Worm (Caenorhabditis elegans) whole organism, L2 larva: Measurements from ENCODE around the gene npr-38.

ENCODE experiments used
- C34F6.9 ChIP-seq: fragments of 150-350 bp; optimal IDR thresholded peaks from 2 replicates; lab custom pipeline; 2014; ENCODE audit warnings: missing biosample characterization, missing genetic modification characterization
- F13H6.1 ChIP-seq: sonication (generic microtip); optimal IDR thresholded peaks from 2 replicates; lab custom pipeline; 2016; ENCODE audit warnings: missing genetic modification characterization, missing compliant biosample characterization
- R02D3.7 ChIP-seq: fragments of 150-350 bp; optimal IDR thresholded peaks from 2 replicates; lab custom pipeline; 2014; ENCODE audit warnings: missing biosample characterization, missing genetic modification characterization
- Y55F3AM.14 ChIP-seq: fragments of 200-800 bp; sonication (Bioruptor generic); optimal IDR thresholded peaks from 2 replicates; lab custom pipeline; 2018; ENCODE audit warnings: mild to moderate bottlenecking, missing genetic modification characterization, missing compliant biosample characterization
- aly-2 ChIP-seq: fragments of 150-350 bp; optimal IDR thresholded peaks from 2 replicates; lab custom pipeline; 2014; ENCODE audit warnings: missing biosample characterization, missing genetic modification characterization
- ama-1 ChIP-seq: fragments of 150-350 bp; optimal IDR thresholded peaks from 2 replicates; lab custom pipeline; 2018; ENCODE audit warnings: inconsistent platforms
- ceh-82 ChIP-seq: fragments of 150-350 bp; optimal IDR thresholded peaks from 2 replicates; lab custom pipeline; 2014; ENCODE audit warnings: missing biosample characterization, missing genetic modification characterization
- crh-2 ChIP-seq: sonication (generic microtip); optimal IDR thresholded peaks from 2 replicates; lab custom pipeline; 2017; ENCODE audit warnings: missing biosample characterization, missing genetic modification characterization
- egl-27 ChIP-seq: sonication (generic microtip); optimal IDR thresholded peaks from 3 replicates; lab custom pipeline; 2017; ENCODE audit warnings: missing biosample characterization, missing genetic modification reagents, missing genetic modification characterization
- elt-1 ChIP-seq: fragments of 150-350 bp; optimal IDR thresholded peaks from 2 replicates; lab custom pipeline; 2014; ENCODE audit warnings: missing biosample characterization, missing genetic modification characterization
- elt-3 ChIP-seq: sonication (generic microtip); optimal IDR thresholded peaks from 2 replicates; lab custom pipeline; 2017; ENCODE audit warnings: missing biosample characterization, missing genetic modification characterization
- gmeb-1 ChIP-seq: fragments of 150-350 bp; optimal IDR thresholded peaks from 2 replicates; lab custom pipeline; 2014; ENCODE audit warnings: missing biosample characterization, missing genetic modification characterization
- lin-11 ChIP-seq: fragments of 150-350 bp; sonication (generic microtip); optimal IDR thresholded peaks from 2 replicates; lab custom pipeline; 2014; ENCODE audit warnings: missing biosample characterization, missing genetic modification characterization, inconsistent platforms, mixed read lengths
- lin-39 ChIP-seq: fragments of 150-350 bp; optimal IDR thresholded peaks from 2 replicates; lab custom pipeline; 2014; ENCODE audit warnings: missing biosample characterization, missing genetic modification reagents, missing genetic modification characterization
- lsy-2 ChIP-seq, 2 experiments: fragments of 150-350 bp in 1 of 2; sonication (generic microtip) in 1 of 2; optimal IDR thresholded peaks; 2 replicates each; lab custom pipeline; 2014 to 2017; ENCODE audit warnings: missing biosample characterization in 2 of 2, missing genetic modification characterization in 2 of 2
- mab-5 ChIP-seq: fragments of 150-350 bp; optimal IDR thresholded peaks from 2 replicates; lab custom pipeline; 2014; ENCODE audit warnings: missing biosample characterization, missing genetic modification characterization
- mbf-1 ChIP-seq: sonication (generic microtip); optimal IDR thresholded peaks from 2 replicates; lab custom pipeline; 2017; ENCODE audit warnings: missing biosample characterization, missing genetic modification characterization
- nhr-11 ChIP-seq: fragments of 150-350 bp; optimal IDR thresholded peaks from 2 replicates; lab custom pipeline; 2014; ENCODE audit warnings: missing biosample characterization, missing genetic modification characterization
- nhr-12 ChIP-seq: fragments of 150-350 bp; optimal IDR thresholded peaks from 2 replicates; lab custom pipeline; 2014; ENCODE audit warnings: missing biosample characterization, missing genetic modification characterization
- nhr-23 ChIP-seq: fragments of 150-350 bp; optimal IDR thresholded peaks from 2 replicates; lab custom pipeline; 2014; ENCODE audit warnings: missing biosample characterization, missing genetic modification reagents, missing genetic modification characterization
- nhr-237 ChIP-seq: fragments of 150-350 bp; optimal IDR thresholded peaks from 2 replicates; lab custom pipeline; 2014; ENCODE audit warnings: missing biosample characterization, missing genetic modification characterization
- nhr-25 ChIP-seq: fragments of 150-350 bp; sonication (generic microtip); optimal IDR thresholded peaks from 3 replicates; lab custom pipeline; 2014; ENCODE audit warnings: missing biosample characterization, missing genetic modification characterization
- peb-1 ChIP-seq: fragments of 150-350 bp; optimal IDR thresholded peaks from 2 replicates; lab custom pipeline; 2014; ENCODE audit warnings: missing biosample characterization, missing genetic modification characterization
- sem-4 ChIP-seq: fragments of 150-350 bp; optimal IDR thresholded peaks from 2 replicates; lab custom pipeline; 2014; ENCODE audit warnings: missing biosample characterization, missing genetic modification reagents, missing genetic modification characterization
- skn-1 ChIP-seq: sonication (generic microtip); optimal IDR thresholded peaks from 2 replicates; lab custom pipeline; 2017; ENCODE audit warnings: missing biosample characterization, missing genetic modification characterization
- snpc-4 ChIP-seq: fragments of 150-350 bp; optimal IDR thresholded peaks from 2 replicates; lab custom pipeline; 2014; ENCODE audit warnings: missing biosample characterization, missing genetic modification characterization
- unc-39 ChIP-seq: fragments of 150-350 bp; optimal IDR thresholded peaks from 2 replicates; lab custom pipeline; 2014; ENCODE audit warnings: missing biosample characterization, missing genetic modification characterization
- unc-62 ChIP-seq: fragments of 150-350 bp; optimal IDR thresholded peaks from 2 replicates; lab custom pipeline; 2014; ENCODE audit warnings: missing biosample characterization, missing genetic modification reagents, missing genetic modification characterization
- zag-1 ChIP-seq: fragments of 150-350 bp; optimal IDR thresholded peaks from 2 replicates; lab custom pipeline; 2014; ENCODE audit warnings: missing biosample characterization, missing genetic modification characterization
- ztf-1 ChIP-seq: fragments of 200-800 bp; sonication (Bioruptor generic); conservative IDR thresholded peaks from 2 replicates; pipeline ENCODE4 v1.3.6; 2022; ENCODE audit warnings: missing genetic modification characterization, missing compliant biosample characterization
- ztf-4 ChIP-seq: fragments of 150-350 bp; optimal IDR thresholded peaks from 2 replicates; lab custom pipeline; 2014; ENCODE audit warnings: missing biosample characterization, missing genetic modification characterization

Gene npr-38

ce11 chrX:6357772-6358171, 46.3 kb downstream of the npr-38 start, which contains the start of gene C03B1.10:
Gene C03B1.10 (minus strand): TSS chrX:6357872.
- TF ChIP-seq unc-39 (tag; lab: Kevin White, UChicago) (no peak), R02D3.7 (tag; lab: Kevin White, UChicago) (no peak), mab-5 (tag; lab: Kevin White, UChicago) (no peak), zag-1 (tag; lab: Kevin White, UChicago) (no peak), Y55F3AM.14 (GFP tag; lab: Kevin White, UChicago) (no peak), F13H6.1 (tag; lab: Kevin White, UChicago) (no peak), aly-2 (tag; lab: Kevin White, UChicago) (no peak), skn-1 (tag; lab: Kevin White, UChicago) (no peak), unc-62 (GFP tag; lab: Kevin White, UChicago) (no peak), ztf-4 (tag; lab: Kevin White, UChicago) (no peak), lsy-2 (tag; optimal IDR thresholded peaks at IDR 0.05; lab: Kevin White, UChicago) (no peak), crh-2 (tag; lab: Kevin White, UChicago) (no peak), nhr-11 (tag; lab: Kevin White, UChicago) (no peak), elt-1 (tag; lab: Kevin White, UChicago) (no peak), nhr-12 (tag; lab: Kevin White, UChicago) (no peak), sem-4 (tag; lab: Kevin White, UChicago) (no peak), nhr-23 (tag; lab: Kevin White, UChicago) (no peak), ztf-1 (GFP tag; lab: Robert Waterston, UW) (no peak)

- no peak for TF ChIP-seq gmeb-1 (tag; lab: Kevin White, UChicago)
- TF ChIP-seq unc-62 (GFP tag; lab: Kevin White, UChicago): no peak
Observed at ce11 chrX:6360077-6360476, 48.6 kb downstream of the npr-38 start.

- no peak for TF ChIP-seq snpc-4 (tag; lab: Kevin White, UChicago)
- TF ChIP-seq ztf-4 (tag; lab: Kevin White, UChicago): no peak
- no peak for TF ChIP-seq mab-5 (tag; lab: Kevin White, UChicago)
- TF ChIP-seq nhr-25 (tag; lab: Kevin White, UChicago): no peak
- TF ChIP-seq lin-39 (tag; lab: Kevin White, UChicago): no peak
- TF ChIP-seq zag-1 (tag; lab: Kevin White, UChicago): no peak
- TF ChIP-seq nhr-23 (tag; lab: Kevin White, UChicago): no peak
- TF ChIP-seq C34F6.9 (tag; lab: Kevin White, UChicago): no peak
- TF ChIP-seq Y55F3AM.14 (GFP tag; lab: Kevin White, UChicago): no peak
- TF ChIP-seq unc-62 (GFP tag; lab: Kevin White, UChicago): no peak
- TF ChIP-seq ceh-82 (tag; lab: Kevin White, UChicago): no peak
- TF ChIP-seq F13H6.1 (tag; lab: Kevin White, UChicago): no peak
- TF ChIP-seq peb-1 (tag; lab: Kevin White, UChicago): no peak
- TF ChIP-seq egl-27 (tag; lab: Kevin White, UChicago): no peak
- no peak for TF ChIP-seq ama-1 (lab: Kevin White, UChicago)
- TF ChIP-seq nhr-237 (tag; lab: Kevin White, UChicago): no peak
- TF ChIP-seq mbf-1: no peak
- TF ChIP-seq elt-3: no peak
- no peak for TF ChIP-seq lin-11 (tag; lab: Kevin White, UChicago)
- TF ChIP-seq, all 48 proteins: peak for 0
Observed at ce11 chrX:6360658-6361057, 49.2 kb downstream of the npr-38 start, which contains the start of gene C03B1.14. Gene C03B1.14 (minus strand): TSS chrX:6360758.
